Fruit fly (Drosophila melanogaster) whole organism, embryonic: ENCODE data around the gene CG18744.
A peak's percentile ranks its signal among the peaks of the same experiment; 100 is the strongest.

Source experiments
- Adf1 ChIP-seq: fragments of 200-800 bp; sonication (Bioruptor generic); IDR thresholded peaks from 2 replicates; pipeline ENCODE4 v1.3.6; 2022; ENCODE audit warnings: missing biosample characterization, missing genetic modification characterization
- Aef1 ChIP-seq: fragments of 200-800 bp; sonication (Bioruptor generic); IDR thresholded peaks from 3 replicates; pipeline ENCODE4 v1.3.6; 2022; ENCODE audit warnings: missing biosample characterization, missing genetic modification characterization
- CG11504 ChIP-seq: fragments of 200-800 bp; sonication (Bioruptor generic); optimal IDR thresholded peaks from 3 replicates; lab custom pipeline; 2019; ENCODE audit warnings: missing biosample characterization, mild to moderate bottlenecking, missing genetic modification characterization, moderate library complexity
- CG12236 ChIP-seq: fragments of 200-800 bp; sonication (Bioruptor generic); optimal IDR thresholded peaks from 2 replicates; lab custom pipeline; 2016; ENCODE audit warnings: missing biosample characterization, missing genetic modification characterization
- CG12659 ChIP-seq: fragments of 200-800 bp; sonication (Bioruptor generic); optimal IDR thresholded peaks from 3 replicates; lab custom pipeline; 2017; ENCODE audit warnings: mild to moderate bottlenecking, missing biosample characterization, missing genetic modification reagents, missing genetic modification characterization
- CG13287 ChIP-seq: fragments of 200-800 bp; sonication (Bioruptor generic); IDR thresholded peaks from 2 replicates; pipeline ENCODE4 v1.3.6; 2022; ENCODE audit warnings: missing biosample characterization, missing genetic modification characterization; ENCODE audit not compliant: partially characterized antibody
- CG13894 ChIP-seq: fragments of 200-800 bp; sonication (Bioruptor generic); optimal IDR thresholded peaks from 3 replicates; lab custom pipeline; 2018; ENCODE audit warnings: missing biosample characterization, mild to moderate bottlenecking, missing genetic modification characterization, moderate library complexity
- CG15011 ChIP-seq: fragments of 200-800 bp; sonication (Bioruptor generic); optimal IDR thresholded peaks from 3 replicates; lab custom pipeline; 2018; ENCODE audit warnings: missing biosample characterization, mild to moderate bottlenecking, missing genetic modification characterization
- CG15696 ChIP-seq: fragments of 200-800 bp; sonication (Bioruptor generic); optimal IDR thresholded peaks from 2 replicates; lab custom pipeline; 2019; ENCODE audit warnings: missing biosample characterization, mild to moderate bottlenecking, missing genetic modification characterization, moderate library complexity
- CG1647 ChIP-seq: fragments of 200-800 bp; sonication (Bioruptor generic); optimal IDR thresholded peaks from 3 replicates; lab custom pipeline; 2016; ENCODE audit warnings: missing biosample characterization, missing genetic modification characterization
- CG16863 ChIP-seq: fragments of 200-800 bp; sonication (Bioruptor generic); optimal IDR thresholded peaks from 3 replicates; lab custom pipeline; 2016; ENCODE audit warnings: missing biosample characterization, missing genetic modification characterization
- CG17359 ChIP-seq: fragments of 200-800 bp; sonication (Bioruptor generic); optimal IDR thresholded peaks from 3 replicates; lab custom pipeline; 2018; ENCODE audit warnings: missing biosample characterization, mild to moderate bottlenecking, missing genetic modification characterization, moderate library complexity
- CG17385 ChIP-seq: fragments of 200-800 bp; sonication (Bioruptor generic); optimal IDR thresholded peaks from 3 replicates; lab custom pipeline; 2018; ENCODE audit warnings: missing biosample characterization, mild to moderate bottlenecking, missing genetic modification characterization
- CG18011 ChIP-seq: fragments of 200-800 bp; sonication (Bioruptor generic); optimal IDR thresholded peaks from 2 replicates; lab custom pipeline; 2017; ENCODE audit warnings: missing biosample characterization, missing genetic modification characterization, mild to moderate bottlenecking, moderate library complexity, missing genotype
- CG1832 ChIP-seq: fragments of 200-800 bp; sonication (Bioruptor generic); optimal IDR thresholded peaks from 2 replicates; lab custom pipeline; 2017; ENCODE audit warnings: missing biosample characterization, mild to moderate bottlenecking, missing genetic modification characterization, inconsistent platforms
- CG2129 ChIP-seq: fragments of 200-800 bp; sonication (Bioruptor generic); IDR thresholded peaks from 2 replicates; pipeline ENCODE4 v1.3.6; 2022; ENCODE audit warnings: missing biosample characterization, missing genetic modification characterization; ENCODE audit not compliant: partially characterized antibody
- CG2875 ChIP-seq: fragments of 200-800 bp; sonication (Bioruptor generic); optimal IDR thresholded peaks from 2 replicates; lab custom pipeline; 2017; ENCODE audit warnings: missing biosample characterization, mild to moderate bottlenecking, missing genetic modification characterization, missing genetic modification reagents
- CG2889 ChIP-seq: fragments of 200-800 bp; sonication (Bioruptor generic); IDR thresholded peaks from 3 replicates; pipeline ENCODE4 v1.3.6; 2022; ENCODE audit warnings: missing biosample characterization, missing genetic modification characterization
- CG31224 ChIP-seq: fragments of 200-800 bp; sonication (Bioruptor generic); IDR thresholded peaks from 2 replicates; pipeline ENCODE4 v1.3.6; 2022; ENCODE audit warnings: missing biosample characterization, missing genetic modification characterization
- CG3163 ChIP-seq: fragments of 200-800 bp; sonication (Bioruptor generic); optimal IDR thresholded peaks from 3 replicates; lab custom pipeline; 2016; ENCODE audit warnings: missing biosample characterization, missing genetic modification characterization
- CG33557 ChIP-seq: fragments of 200-800 bp; sonication (Bioruptor generic); optimal IDR thresholded peaks from 2 replicates; lab custom pipeline; 2019; ENCODE audit warnings: missing biosample characterization, mild to moderate bottlenecking, missing genetic modification characterization, moderate library complexity
- CG43689 ChIP-seq: fragments of 200-800 bp; sonication (Bioruptor generic); IDR thresholded peaks from 2 replicates; pipeline ENCODE4 v1.3.6; 2022; ENCODE audit warnings: missing biosample characterization, missing genetic modification characterization
- CG4404 ChIP-seq: fragments of 200-800 bp; sonication (Bioruptor generic); IDR thresholded peaks from 2 replicates; pipeline ENCODE4 v1.3.6; 2022; ENCODE audit warnings: missing biosample characterization, missing genetic modification characterization
- CG6175 ChIP-seq: fragments of 200-800 bp; sonication (Bioruptor generic); IDR thresholded peaks from 3 replicates; pipeline ENCODE4 v1.3.6; 2022; ENCODE audit warnings: missing biosample characterization, missing genetic modification characterization
- CG6765 ChIP-seq: fragments of 200-800 bp; sonication (Bioruptor generic); optimal IDR thresholded peaks from 3 replicates; lab custom pipeline; 2017; ENCODE audit warnings: missing biosample characterization, mild to moderate bottlenecking, missing genetic modification characterization
- CG8359 ChIP-seq: fragments of 200-800 bp; sonication (Bioruptor generic); optimal IDR thresholded peaks from 2 replicates; lab custom pipeline; 2017; ENCODE audit warnings: missing biosample characterization, mild to moderate bottlenecking, missing genetic modification characterization, borderline replicate concordance
- CG8388 ChIP-seq: fragments of 200-800 bp; sonication (Bioruptor generic); optimal IDR thresholded peaks from 2 replicates; lab custom pipeline; 2019; ENCODE audit warnings: missing biosample characterization, mild to moderate bottlenecking, missing genetic modification characterization, moderate library complexity
- CG8478 ChIP-seq: fragments of >200 bp; optimal IDR thresholded peaks from 2 replicates; lab custom pipeline; 2018
- CG8765 ChIP-seq: fragments of 200-800 bp; sonication (Bioruptor generic); IDR thresholded peaks from 2 replicates; pipeline ENCODE4 v1.3.6; 2022; ENCODE audit warnings: missing biosample characterization, missing genetic modification characterization
- CG8944 ChIP-seq: fragments of 200-800 bp; sonication (Bioruptor generic); optimal IDR thresholded peaks from 3 replicates; lab custom pipeline; 2016; ENCODE audit warnings: missing biosample characterization, missing genetic modification characterization
- CG9727 ChIP-seq: fragments of 200-800 bp; sonication (Bioruptor generic); optimal IDR thresholded peaks from 3 replicates; lab custom pipeline; 2017; ENCODE audit warnings: missing biosample characterization, mild to moderate bottlenecking, missing genetic modification characterization
- CG9797 ChIP-seq: fragments of 200-800 bp; sonication (Bioruptor generic); optimal IDR thresholded peaks from 3 replicates; lab custom pipeline; 2018; ENCODE audit warnings: missing biosample characterization, mild to moderate bottlenecking, missing genetic modification characterization
- D19B ChIP-seq: fragments of 200-800 bp; sonication (Bioruptor generic); optimal IDR thresholded peaks from 2 replicates; lab custom pipeline; 2017; ENCODE audit warnings: missing biosample characterization, mild to moderate bottlenecking, missing genetic modification characterization
- Dip3 ChIP-seq: fragments of 200-800 bp; sonication (Bioruptor generic); optimal IDR thresholded peaks from 3 replicates; lab custom pipeline; 2016; ENCODE audit warnings: missing biosample characterization, missing genetic modification characterization
- Dll ChIP-seq: fragments of 200-800 bp; sonication (Bioruptor generic); IDR thresholded peaks from 4 replicates; pipeline ENCODE4 v1.3.6; 2022; ENCODE audit warnings: missing biosample characterization, missing genetic modification characterization; ENCODE audit not compliant: partially characterized antibody
- E2f2 ChIP-seq: fragments of 200-800 bp; sonication (Bioruptor generic); IDR thresholded peaks from 2 replicates; pipeline ENCODE4 v1.3.6; 2022; ENCODE audit warnings: missing biosample characterization, missing genetic modification characterization
- Fer3 ChIP-seq: fragments of 200-800 bp; sonication (Bioruptor generic); optimal IDR thresholded peaks from 2 replicates; lab custom pipeline; 2018; ENCODE audit warnings: missing biosample characterization, mild to moderate bottlenecking, missing genetic modification characterization, moderate library complexity
- Hand ChIP-seq: fragments of 200-800 bp; sonication (Bioruptor generic); optimal IDR thresholded peaks from 2 replicates; lab custom pipeline; 2017; ENCODE audit warnings: mild to moderate bottlenecking, missing biosample characterization, missing genetic modification reagents, missing genetic modification characterization
- Ptx1 ChIP-seq: fragments of 200-800 bp; sonication (Bioruptor generic); IDR thresholded peaks from 2 replicates; pipeline ENCODE4 v1.3.6; 2022; ENCODE audit warnings: missing biosample characterization, missing genetic modification characterization
- Rfx ChIP-seq: fragments of 200-800 bp; sonication (Bioruptor generic); IDR thresholded peaks from 2 replicates; pipeline ENCODE4 v1.3.6; 2022; ENCODE audit warnings: missing biosample characterization, missing genetic modification characterization
- danr ChIP-seq: fragments of 200-800 bp; sonication (Bioruptor generic); IDR thresholded peaks from 2 replicates; pipeline ENCODE4 v1.3.6; 2022; ENCODE audit warnings: missing biosample characterization, missing genetic modification characterization
- inv ChIP-seq: fragments of 200-800 bp; sonication (Bioruptor generic); IDR thresholded peaks from 2 replicates; pipeline ENCODE4 v1.3.6; 2022; ENCODE audit warnings: missing biosample characterization, missing genetic modification characterization; ENCODE audit not compliant: partially characterized antibody
- onecut ChIP-seq: fragments of 200-800 bp; sonication (Bioruptor generic); IDR thresholded peaks from 2 replicates; pipeline ENCODE4 v1.3.6; 2022; ENCODE audit warnings: missing biosample characterization, missing genetic modification characterization
- pan ChIP-seq, 4 experiments: fragments of >200 bp in 3 of 4; fragments of 200-800 bp in 1 of 4; sonication (Bioruptor generic) in 1 of 4; optimal IDR thresholded peaks in 3 of 4; IDR thresholded peaks in 1 of 4; 2 replicates each; pipeline versions ENCODE4 v1.3.6 to Lab custom; 2017 to 2022; ENCODE audit warnings: missing biosample characterization in 2 of 4, missing genetic modification characterization in 2 of 4, mixed read lengths in 1 of 4
- peb ChIP-seq: fragments of 200-800 bp; sonication (Bioruptor generic); IDR thresholded peaks from 2 replicates; pipeline ENCODE4 v1.3.6; 2022; ENCODE audit warnings: missing biosample characterization, missing genetic modification characterization
- pho ChIP-seq: fragments of 200-800 bp; sonication (Bioruptor generic); optimal IDR thresholded peaks from 2 replicates; lab custom pipeline; 2016; ENCODE audit warnings: missing biosample characterization, missing genetic modification characterization
- prd ChIP-seq, 3 experiments: fragments of >200 bp in 2 of 3; fragments of 200-800 bp in 1 of 3; sonication (Bioruptor generic) in 1 of 3; optimal IDR thresholded peaks in 2 of 3; IDR thresholded peaks in 1 of 3; 2 replicates in 2 of 3; 3 replicates in 1 of 3; pipeline versions ENCODE4 v1.3.6 to Lab custom; 2017 to 2022; ENCODE audit warnings: missing biosample characterization in 1 of 3, missing genetic modification characterization in 1 of 3
- pros ChIP-seq: fragments of 200-800 bp; sonication (Bioruptor generic); optimal IDR thresholded peaks from 3 replicates; lab custom pipeline; 2019; ENCODE audit warnings: missing biosample characterization, mild to moderate bottlenecking, missing genetic modification characterization, moderate library complexity
- sima ChIP-seq: fragments of 200-800 bp; sonication (Bioruptor generic); optimal IDR thresholded peaks from 2 replicates; lab custom pipeline; 2016; ENCODE audit warnings: missing biosample characterization, missing genetic modification characterization
- unc-4 ChIP-seq: fragments of 200-800 bp; sonication (Bioruptor generic); IDR thresholded peaks from 2 replicates; pipeline ENCODE4 v1.3.6; 2022; ENCODE audit warnings: missing biosample characterization, missing genetic modification characterization; ENCODE audit not compliant: partially characterized antibody
- yki ChIP-seq: fragments of >200 bp; optimal IDR thresholded peaks from 3 replicates; lab custom pipeline; 2018

CG18744 gene

DNA sequence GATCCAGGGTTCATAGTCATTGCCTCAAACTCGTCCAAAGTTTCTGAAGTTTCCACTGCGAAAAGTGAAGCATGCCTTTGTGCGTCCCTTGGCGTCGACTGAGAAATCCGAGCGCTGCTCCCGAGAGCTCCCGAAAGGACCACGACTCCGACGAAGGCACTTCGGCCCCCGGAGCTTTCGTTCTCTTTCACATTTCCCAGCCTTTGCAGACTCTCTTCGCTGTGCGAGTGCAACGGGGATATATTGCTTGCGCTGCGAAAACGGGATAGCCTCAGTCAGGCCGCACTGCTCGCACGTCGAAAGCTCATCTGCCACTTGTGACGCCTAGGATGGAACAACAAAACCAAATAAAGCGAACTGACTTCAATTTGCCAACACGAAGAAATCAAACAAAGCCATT, 45.1 kb downstream of the CG18744 start (continued):
- TF ChIP-seq CG1647 (GFP tag; lab: Kevin White, UChicago) (no peak), CG8765 (GFP tag; lab: Robert Waterston, UW) (no peak), Dll (GFP tag; lab: Robert Waterston, UW) (no peak), CG11504 (no peak), Hand (GFP tag; lab: Kevin White, UChicago) (no peak), CG13894 (tag; lab: Kevin White, UChicago) (peak; percentile 1), D19B (GFP tag; lab: Kevin White, UChicago) (no peak), Rfx (GFP tag; lab: Robert Waterston, UW) (no peak; the same call in 1 of the 2 replicates), CG6175 (GFP tag; lab: Robert Waterston, UW) (no peak), inv (GFP tag; lab: Robert Waterston, UW) (no peak), CG3163 (GFP tag; lab: Kevin White, UChicago) (peak; percentile 97), CG9797 (GFP tag; lab: Kevin White, UChicago) (no peak), Fer3 (no peak), Adf1 (GFP tag; lab: Robert Waterston, UW) (peak; percentile 50), prd (optimal IDR thresholded peaks at IDR 0.05; lab: Kevin White, UChicago) (no peak), prd (GFP tag; IDR thresholded peaks at IDR 0.05; lab: Robert Waterston, UW) (no peak), pan (optimal IDR thresholded peaks at IDR 0.05; lab: Kevin White, UChicago) (no peak), pan (GFP tag; optimal IDR thresholded peaks at IDR 0.05 in 1 of 2, IDR thresholded peaks at IDR 0.05 in 1 of 2) (no peak), danr (GFP tag; lab: Robert Waterston, UW) (no peak), unc-4 (GFP tag; lab: Robert Waterston, UW) (no peak), CG12659 (GFP tag; lab: Kevin White, UChicago) (no peak), CG2875 (GFP tag; lab: Kevin White, UChicago) (no peak), CG15696 (tag; lab: Kevin White, UChicago) (no peak), CG8359 (no peak), CG13287 (GFP tag; lab: Robert Waterston, UW) (peak; percentile 14; the same call in 1 of the 2 replicates), sima (GFP tag; lab: Kevin White, UChicago) (no peak), CG17359 (tag; lab: Kevin White, UChicago) (no peak), CG31224 (GFP tag; lab: Robert Waterston, UW) (no peak), CG43689 (no peak), CG18011 (no peak), CG15011 (GFP tag; lab: Kevin White, UChicago) (no peak), CG8478 (lab: Kevin White, UChicago) (no peak), CG2889 (no peak), CG17385 (GFP tag; lab: Kevin White, UChicago) (no peak), CG1832 (GFP tag; lab: Kevin White, UChicago) (peak; percentile 81), CG8388 (GFP tag; lab: Kevin White, UChicago) (no peak), CG8944 (GFP tag; lab: Kevin White, UChicago) (no peak), CG6765 (GFP tag; lab: Kevin White, UChicago) (no peak), onecut (GFP tag; lab: Robert Waterston, UW) (no peak), CG12236 (GFP tag; lab: Kevin White, UChicago) (no peak), yki (no peak), Dip3 (GFP tag; lab: Kevin White, UChicago) (no peak), Ptx1 (GFP tag; lab: Robert Waterston, UW) (no peak), CG16863 (GFP tag; lab: Kevin White, UChicago) (no peak), peb (GFP tag; lab: Robert Waterston, UW) (no peak), CG4404 (GFP tag; lab: Robert Waterston, UW) (no peak), E2f2 (no peak), pros (GFP tag; lab: Kevin White, UChicago) (no peak), CG33557 (GFP tag; lab: Kevin White, UChicago) (no peak), CG2129 (no peak), CG9727 (no peak), pho (no peak), Aef1 (GFP tag; lab: Robert Waterston, UW) (no peak)
